Worm (Caenorhabditis elegans): Measurements from ENCODE around the gene bli-6.

bli-6 gene

ce11 chrIV:6363604-6364003 is 13.3 kb upstream of the bli-6 start:
- TF ChIP-seq dmd-4 (tag; optimal IDR thresholded peaks at IDR 0.05) = no peak
- TF ChIP-seq nhr-12 (tag; optimal IDR thresholded peaks at IDR 0.05) = no peak
- TF ChIP-seq aly-2 (tag; optimal IDR thresholded peaks at IDR 0.05) = no peak

ce11 chrIV:6365045-6365444 is 11.8 kb upstream of the bli-6 start, which contains the start of gene Y73B6BL.270:
Gene Y73B6BL.270 (plus strand): TSS chrIV:6365345.
- no peak for TF ChIP-seq ama-1 (optimal IDR thresholded peaks at IDR 0.05)
- TF ChIP-seq nhr-25 (tag; optimal IDR thresholded peaks at IDR 0.05) = no peak
- TF ChIP-seq ZK546.5 (tag; optimal IDR thresholded peaks at IDR 0.05) = no peak
- TF ChIP-seq alr-1 (tag; optimal IDR thresholded peaks at IDR 0.05) = no peak
- no peak for TF ChIP-seq peb-1 (tag; optimal IDR thresholded peaks at IDR 0.05)
- no peak for TF ChIP-seq nhr-23 (tag; optimal IDR thresholded peaks at IDR 0.05)
- no peak for TF ChIP-seq ceh-16 (tag; optimal IDR thresholded peaks at IDR 0.05)
- TF ChIP-seq lin-11 (tag; optimal IDR thresholded peaks at IDR 0.05) = no peak
- no peak for TF ChIP-seq unc-62 (GFP tag; optimal IDR thresholded peaks at IDR 0.05)
- no peak for TF ChIP-seq fos-1 (tag; optimal IDR thresholded peaks at IDR 0.05)
- no peak for TF ChIP-seq unc-39 (tag; optimal IDR thresholded peaks at IDR 0.05)
- TF ChIP-seq F13H6.1 (tag; optimal IDR thresholded peaks at IDR 0.05) = no peak
- no peak for TF ChIP-seq lin-39 (tag; optimal IDR thresholded peaks at IDR 0.05)
- no peak for TF ChIP-seq sem-4 (tag; optimal IDR thresholded peaks at IDR 0.05)
- no peak for TF ChIP-seq nhr-129 (tag; optimal IDR thresholded peaks at IDR 0.05)
- TF ChIP-seq lin-13 (GFP tag; optimal IDR thresholded peaks at IDR 0.05) = no peak
- no peak for TF ChIP-seq unc-55 (GFP tag; optimal IDR thresholded peaks at IDR 0.05)

ce11 chrIV:6366032-6366431 is 10.8 kb upstream of the bli-6 start:
- no peak for TF ChIP-seq R02D3.7 (tag; optimal IDR thresholded peaks at IDR 0.05)
- peak; percentile 5 for TF ChIP-seq zag-1 (tag; optimal IDR thresholded peaks at IDR 0.05)

ce11 chrIV:6369489-6369888 is 7.4 kb upstream of the bli-6 start:
- TF ChIP-seq gmeb-1 (tag; optimal IDR thresholded peaks at IDR 0.05) = peak; percentile 82
- peak; percentile 43 for TF ChIP-seq nhr-25 (tag; optimal IDR thresholded peaks at IDR 0.05)
- peak; percentile 7 for TF ChIP-seq sma-9 (GFP tag; optimal IDR thresholded peaks at IDR 0.05)
- TF ChIP-seq sma-9 (tag; optimal IDR thresholded peaks at IDR 0.05) = no peak
- peak; percentile 37 for TF ChIP-seq sma-3 (GFP tag; optimal IDR thresholded peaks at IDR 0.05)
- TF ChIP-seq unc-55 (GFP tag; optimal IDR thresholded peaks at IDR 0.05) = peak; percentile 26
- TF ChIP-seq lin-39 (tag; optimal IDR thresholded peaks at IDR 0.05) = no peak
- peak; percentile 0 for TF ChIP-seq crh-2 (tag; optimal IDR thresholded peaks at IDR 0.05)
- TF ChIP-seq lsy-2 (tag; optimal IDR thresholded peaks at IDR 0.05) = peak in 1 of 2 experiments; percentile 48
- TF ChIP-seq elt-3 (tag; optimal IDR thresholded peaks at IDR 0.05) = no peak

ce11 chrIV:6372267-6372666 is 4.6 kb upstream of the bli-6 start:
- TF ChIP-seq lsy-2 (tag; optimal IDR thresholded peaks at IDR 0.05) (no peak), nhr-6 (tag; optimal IDR thresholded peaks at IDR 0.05) (no peak), unc-39 (tag; optimal IDR thresholded peaks at IDR 0.05) (no peak), gmeb-1 (tag; optimal IDR thresholded peaks at IDR 0.05) (no peak), lin-13 (GFP tag; optimal IDR thresholded peaks at IDR 0.05) (no peak), unc-55 (GFP tag; optimal IDR thresholded peaks at IDR 0.05) (no peak), peb-1 (tag; optimal IDR thresholded peaks at IDR 0.05) (no peak), lin-39 (tag; optimal IDR thresholded peaks at IDR 0.05) (no peak), Y55F3AM.14 (GFP tag; optimal IDR thresholded peaks at IDR 0.05) (no peak), ceh-82 (tag; optimal IDR thresholded peaks at IDR 0.05) (no peak), ztf-1 (GFP tag; conservative IDR thresholded peaks at IDR 0.05) (no peak), aly-2 (tag; optimal IDR thresholded peaks at IDR 0.05) (no peak), egl-27 (tag; optimal IDR thresholded peaks at IDR 0.05) (no peak), ZK546.5 (tag; optimal IDR thresholded peaks at IDR 0.05) (no peak), crh-2 (tag; optimal IDR thresholded peaks at IDR 0.05) (no peak), zag-1 (tag; optimal IDR thresholded peaks at IDR 0.05) (no peak), nhr-77 (tag; optimal IDR thresholded peaks at IDR 0.05) (no peak), R02D3.7 (tag; optimal IDR thresholded peaks at IDR 0.05) (no peak), mbf-1 (tag; optimal IDR thresholded peaks at IDR 0.05) (no peak), C34F6.9 (tag; optimal IDR thresholded peaks at IDR 0.05) (no peak)

All from whole organism, L2 larva.